Fruit fly (Drosophila melanogaster): Measurements from ENCODE around the gene CG7824.

Gene CG7824

dm6 chr3R:29869350-29869688 is 10.6 kb upstream of the CG7824 start, which contains the start of gene CG34133:
Gene CG34133 (plus strand): TSS chr3R:29869365.
- TF ChIP-seq CG17806 (tag; optimal IDR thresholded peaks at IDR 0.05): no peak

dm6 chr3R:29868676-29869349 is 10.1 kb upstream of the CG7824 start, which contains the start of gene Zip99C:
Gene Zip99C (minus strand): TSS chr3R:29868895.
- TF ChIP-seq Pif1B (GFP tag; optimal IDR thresholded peaks at IDR 0.05): no peak
- no peak for TF ChIP-seq D1 (tag; optimal IDR thresholded peaks at IDR 0.05)
- peak; percentile 71 for TF ChIP-seq EcR (GFP tag; optimal IDR thresholded peaks at IDR 0.05)
- no peak for TF ChIP-seq Pif1A (GFP tag; optimal IDR thresholded peaks at IDR 0.05)
- peak; percentile 19 for TF ChIP-seq CG17806 (tag; optimal IDR thresholded peaks at IDR 0.05)
- peak; percentile 13 for TF ChIP-seq CG15710 (tag; optimal IDR thresholded peaks at IDR 0.05)
- TF ChIP-seq rn (GFP tag; IDR thresholded peaks at IDR 0.05): no peak

dm6 chr3R:29867895-29868294 is 9.2 kb upstream of the CG7824 start:
- TF ChIP-seq rn (GFP tag; IDR thresholded peaks at IDR 0.05): no peak
- TF ChIP-seq CG34367 (tag; optimal IDR thresholded peaks at IDR 0.05): no peak

- TF ChIP-seq CG13204 (GFP tag; optimal IDR thresholded peaks at IDR 0.05) (no peak), CG8159 (tag; optimal IDR thresholded peaks at IDR 0.05) (no peak), EcR (GFP tag; optimal IDR thresholded peaks at IDR 0.05) (no peak), CG17806 (tag; optimal IDR thresholded peaks at IDR 0.05) (no peak), CG9948 (tag; optimal IDR thresholded peaks at IDR 0.05) (no peak), fd96Ca (GFP tag; IDR thresholded peaks at IDR 0.05) (no peak), CG8301 (tag; optimal IDR thresholded peaks at IDR 0.05) (no peak), Pif1B (GFP tag; optimal IDR thresholded peaks at IDR 0.05) (no peak), gl (tag; optimal IDR thresholded peaks at IDR 0.05) (no peak), rn (GFP tag; IDR thresholded peaks at IDR 0.05) (no peak), Ets98B (GFP tag; IDR thresholded peaks at IDR 0.05) (no peak), CG12605 (GFP tag; IDR thresholded peaks at IDR 0.05) (no peak)
These were observed 8.7 kb upstream of the CG7824 start for dm6 chr3R:29867470-29867869.

- TF ChIP-seq CG13204 (GFP tag; optimal IDR thresholded peaks at IDR 0.05) (no peak), CG8301 (tag; optimal IDR thresholded peaks at IDR 0.05) (no peak), CG34367 (tag; optimal IDR thresholded peaks at IDR 0.05) (no peak), CG8159 (tag; optimal IDR thresholded peaks at IDR 0.05) (no peak), fd96Ca (GFP tag; IDR thresholded peaks at IDR 0.05) (no peak), CG9948 (tag; optimal IDR thresholded peaks at IDR 0.05) (no peak), EcR (GFP tag; optimal IDR thresholded peaks at IDR 0.05) (no peak), rn (GFP tag; IDR thresholded peaks at IDR 0.05) (no peak), CG32121 (GFP tag; IDR thresholded peaks at IDR 0.05) (no peak), gl (tag; optimal IDR thresholded peaks at IDR 0.05) (no peak), CG4496 (GFP tag; IDR thresholded peaks at IDR 0.05) (no peak), CG10348 (GFP tag; IDR thresholded peaks at IDR 0.05) (no peak), D1 (tag; optimal IDR thresholded peaks at IDR 0.05) (no peak), Ets98B (GFP tag; IDR thresholded peaks at IDR 0.05) (no peak)
These were observed 8.0 kb upstream of the CG7824 start for dm6 chr3R:29866706-29867105.

- TF ChIP-seq rn (GFP tag; IDR thresholded peaks at IDR 0.05): no peak
- no peak for TF ChIP-seq fd96Ca (GFP tag; IDR thresholded peaks at IDR 0.05)
- no peak for TF ChIP-seq CG15710 (tag; optimal IDR thresholded peaks at IDR 0.05)
- no peak for TF ChIP-seq Pif1B (GFP tag; optimal IDR thresholded peaks at IDR 0.05)
- no peak for TF ChIP-seq CG10348 (GFP tag; IDR thresholded peaks at IDR 0.05)
- no peak for TF ChIP-seq CG9948 (tag; optimal IDR thresholded peaks at IDR 0.05)
- no peak for TF ChIP-seq CG12605 (GFP tag; IDR thresholded peaks at IDR 0.05)
- TF ChIP-seq CG8159 (tag; optimal IDR thresholded peaks at IDR 0.05): no peak
- TF ChIP-seq Pif1A (GFP tag; optimal IDR thresholded peaks at IDR 0.05): no peak
- no peak for TF ChIP-seq gl (tag; optimal IDR thresholded peaks at IDR 0.05)
- no peak for TF ChIP-seq CG13204 (GFP tag; optimal IDR thresholded peaks at IDR 0.05)
- no peak for TF ChIP-seq CG34367 (tag; optimal IDR thresholded peaks at IDR 0.05)
- TF ChIP-seq CG17806 (tag; optimal IDR thresholded peaks at IDR 0.05): no peak
- no peak for TF ChIP-seq CG4496 (GFP tag; IDR thresholded peaks at IDR 0.05)
- no peak for TF ChIP-seq Snoo (tag; optimal IDR thresholded peaks at IDR 0.05)
These were observed 4.1 kb upstream of the CG7824 start for dm6 chr3R:29862795-29863194.

dm6 chr3R:29861432-29862249 is 2.9 kb upstream of the CG7824 start, which contains the start of the genes CG15514 and RpS8:
Gene CG15514 (minus strand): TSS chr3R:29861494.
Gene RpS8 (plus strand): TSS chr3R:29861582.
- TF ChIP-seq CG13204 (GFP tag; optimal IDR thresholded peaks at IDR 0.05) (no peak), CG32121 (GFP tag; IDR thresholded peaks at IDR 0.05) (peak; percentile 29; the same call in 1 of the 2 replicates), CG34367 (tag; optimal IDR thresholded peaks at IDR 0.05) (peak; percentile 29), CG8159 (tag; optimal IDR thresholded peaks at IDR 0.05) (peak; percentile 72), CG14655 (GFP tag; optimal IDR thresholded peaks at IDR 0.05) (no peak), Snoo (tag; optimal IDR thresholded peaks at IDR 0.05) (peak; percentile 74), CG15710 (tag; optimal IDR thresholded peaks at IDR 0.05) (peak; percentile 27), CG8301 (tag; optimal IDR thresholded peaks at IDR 0.05) (peak; percentile 48), gl (tag; optimal IDR thresholded peaks at IDR 0.05) (no peak), CG4496 (GFP tag; IDR thresholded peaks at IDR 0.05) (peak; percentile 54; the same call in 2 of the 3 replicates), CG9948 (tag; optimal IDR thresholded peaks at IDR 0.05) (peak; percentile 33), CG17806 (tag; optimal IDR thresholded peaks at IDR 0.05) (peak; percentile 64)
